Fruit fly (Drosophila melanogaster) whole organism, embryonic: ENCODE measurements around the gene mxt.

ENCODE experiments used
- Aef1 ChIP-seq: fragments of 200-800 bp; sonication (Bioruptor generic); IDR thresholded peaks from 3 replicates; pipeline ENCODE4 v1.3.6; 2022; ENCODE audit warnings: missing biosample characterization, missing genetic modification characterization
- CG12659 ChIP-seq: fragments of 200-800 bp; sonication (Bioruptor generic); optimal IDR thresholded peaks from 3 replicates; lab custom pipeline; 2017; ENCODE audit warnings: mild to moderate bottlenecking, missing biosample characterization, missing genetic modification reagents, missing genetic modification characterization
- CG13287 ChIP-seq: fragments of 200-800 bp; sonication (Bioruptor generic); IDR thresholded peaks from 2 replicates; pipeline ENCODE4 v1.3.6; 2022; ENCODE audit warnings: missing biosample characterization, missing genetic modification characterization; ENCODE audit not compliant: partially characterized antibody
- CG14860 ChIP-seq: fragments of 200-800 bp; sonication (Bioruptor generic); IDR thresholded peaks from 3 replicates; pipeline ENCODE4 v1.3.6; 2022; ENCODE audit warnings: missing biosample characterization, missing genetic modification characterization; ENCODE audit not compliant: partially characterized antibody
- CG16813 ChIP-seq: fragments of 200-800 bp; sonication (Bioruptor generic); IDR thresholded peaks from 3 replicates; pipeline ENCODE4 v1.3.6; 2022; ENCODE audit warnings: missing biosample characterization, missing genetic modification characterization; ENCODE audit not compliant: partially characterized antibody
- CG17359 ChIP-seq: fragments of 200-800 bp; sonication (Bioruptor generic); optimal IDR thresholded peaks from 3 replicates; lab custom pipeline; 2018; ENCODE audit warnings: missing biosample characterization, mild to moderate bottlenecking, missing genetic modification characterization, moderate library complexity
- CG17361 ChIP-seq: fragments of 200-800 bp; sonication (Bioruptor generic); IDR thresholded peaks from 3 replicates; pipeline ENCODE4 v1.3.6; 2022; ENCODE audit warnings: missing biosample characterization, missing genetic modification characterization
- CG2678 ChIP-seq: fragments of 200-800 bp; sonication (Bioruptor generic); optimal IDR thresholded peaks from 3 replicates; lab custom pipeline; 2019; ENCODE audit warnings: missing biosample characterization, mild to moderate bottlenecking, missing genetic modification characterization, moderate library complexity
- CG31441 ChIP-seq: fragments of 200-800 bp; sonication (Bioruptor generic); IDR thresholded peaks from 2 replicates; pipeline ENCODE4 v1.3.6; 2022; ENCODE audit warnings: missing biosample characterization, missing genetic modification characterization
- CG32532 ChIP-seq: fragments of 200-800 bp; sonication (Bioruptor generic); IDR thresholded peaks from 2 replicates; pipeline ENCODE4 v1.3.6; 2022; ENCODE audit warnings: missing biosample characterization, missing genetic modification characterization
- CG34376 ChIP-seq: fragments of 200-800 bp; sonication (Bioruptor generic); optimal IDR thresholded peaks from 2 replicates; lab custom pipeline; 2018; ENCODE audit warnings: missing biosample characterization, mild to moderate bottlenecking, missing genetic modification characterization
- CG8089 ChIP-seq: fragments of 200-800 bp; sonication (Bioruptor generic); optimal IDR thresholded peaks from 3 replicates; lab custom pipeline; 2016; ENCODE audit warnings: missing biosample characterization, missing genetic modification characterization
- CG9215 ChIP-seq: fragments of 200-800 bp; sonication (Bioruptor generic); IDR thresholded peaks from 2 replicates; pipeline ENCODE4 v1.3.6; 2022; ENCODE audit warnings: missing biosample characterization, missing genetic modification characterization
- CG9932 ChIP-seq: fragments of 200-800 bp; sonication (Bioruptor generic); IDR thresholded peaks from 2 replicates; pipeline ENCODE4 v1.3.6; 2022; ENCODE audit warnings: missing biosample characterization, missing genetic modification characterization
- Doc3 ChIP-seq: fragments of 200-800 bp; sonication (Bioruptor generic); IDR thresholded peaks from 3 replicates; pipeline ENCODE4 v1.3.6; 2022; ENCODE audit warnings: missing biosample characterization, missing genetic modification characterization; ENCODE audit not compliant: partially characterized antibody
- Dp ChIP-seq: fragments of 200-800 bp; sonication (Bioruptor generic); optimal IDR thresholded peaks from 2 replicates; lab custom pipeline; 2018; ENCODE audit warnings: missing biosample characterization, mild to moderate bottlenecking, missing genetic modification characterization, moderate library complexity
- Drgx ChIP-seq: fragments of 200-800 bp; sonication (Bioruptor generic); IDR thresholded peaks from 2 replicates; pipeline ENCODE4 v1.3.6; 2022; ENCODE audit warnings: missing biosample characterization, missing genetic modification characterization
- E2f2 ChIP-seq: fragments of 200-800 bp; sonication (Bioruptor generic); IDR thresholded peaks from 2 replicates; pipeline ENCODE4 v1.3.6; 2022; ENCODE audit warnings: missing biosample characterization, missing genetic modification characterization
- Gug ChIP-seq: fragments of 200-800 bp; sonication (Bioruptor generic); IDR thresholded peaks from 4 replicates; pipeline ENCODE4 v1.3.6; 2022; ENCODE audit warnings: missing biosample characterization, missing genetic modification characterization
- H2.0 ChIP-seq: fragments of 200-800 bp; sonication (Bioruptor generic); IDR thresholded peaks from 2 replicates; pipeline ENCODE4 v1.3.6; 2022; ENCODE audit warnings: missing biosample characterization, missing genetic modification characterization
- Hr3 ChIP-seq: fragments of 200-800 bp; sonication (Bioruptor generic); optimal IDR thresholded peaks from 3 replicates; lab custom pipeline; 2016; ENCODE audit warnings: missing biosample characterization, missing genetic modification characterization
- MESR4 ChIP-seq: fragments of 200-800 bp; sonication (Bioruptor generic); optimal IDR thresholded peaks from 2 replicates; lab custom pipeline; 2018; ENCODE audit warnings: missing biosample characterization, mild to moderate bottlenecking, missing genetic modification characterization, moderate library complexity
- Med ChIP-seq: fragments of 200-800 bp; sonication (Bioruptor generic); peaks from one replicate; lab custom pipeline; 2016; ENCODE audit warnings: missing biosample characterization, missing genetic modification characterization, mild to moderate bottlenecking, inconsistent platforms, moderate library complexity
- Mrtf ChIP-seq: fragments of 200-800 bp; sonication (Bioruptor generic); IDR thresholded peaks from 3 replicates; pipeline ENCODE4 v1.3.6; 2022; ENCODE audit warnings: missing biosample characterization, missing genetic modification characterization
- Pdp1 ChIP-seq, 2 experiments: fragments of 200-800 bp; sonication (Bioruptor generic); optimal IDR thresholded peaks; 3 replicates each; lab custom pipeline; 2016; ENCODE audit warnings: missing biosample characterization in 2 of 2, missing genetic modification characterization in 2 of 2, mild to moderate bottlenecking in 1 of 2, moderate library complexity in 1 of 2
- Ptx1 ChIP-seq: fragments of 200-800 bp; sonication (Bioruptor generic); IDR thresholded peaks from 2 replicates; pipeline ENCODE4 v1.3.6; 2022; ENCODE audit warnings: missing biosample characterization, missing genetic modification characterization
- ac ChIP-seq: fragments of 200-800 bp; sonication (Bioruptor generic); optimal IDR thresholded peaks from 3 replicates; lab custom pipeline; 2017; ENCODE audit warnings: missing biosample characterization, mild to moderate bottlenecking, missing genetic modification characterization
- ato ChIP-seq: fragments of 200-800 bp; sonication (Bioruptor generic); IDR thresholded peaks from 2 replicates; pipeline ENCODE4 v1.3.6; 2022; ENCODE audit warnings: missing biosample characterization, missing genetic modification characterization; ENCODE audit not compliant: partially characterized antibody
- exex ChIP-seq: fragments of 200-800 bp; sonication (Bioruptor generic); optimal IDR thresholded peaks from 4 replicates; lab custom pipeline; 2018; ENCODE audit warnings: missing biosample characterization, mild to moderate bottlenecking, missing genetic modification characterization, moderate library complexity
- grau ChIP-seq: fragments of 200-800 bp; optimal IDR thresholded peaks from 3 replicates; lab custom pipeline; 2019; ENCODE audit warnings: missing biosample characterization, mild to moderate bottlenecking, missing genetic modification characterization, moderate library complexity
- hbn ChIP-seq: fragments of 200-800 bp; sonication (Bioruptor generic); IDR thresholded peaks from 2 replicates; pipeline ENCODE4 v1.3.6; 2022; ENCODE audit warnings: missing biosample characterization, missing genetic modification characterization; ENCODE audit not compliant: partially characterized antibody
- mld ChIP-seq: fragments of 200-800 bp; sonication (Bioruptor generic); IDR thresholded peaks from 3 replicates; pipeline ENCODE4 v1.3.6; 2022; ENCODE audit warnings: missing biosample characterization, missing genetic modification characterization; ENCODE audit not compliant: partially characterized antibody
- peb ChIP-seq: fragments of 200-800 bp; sonication (Bioruptor generic); IDR thresholded peaks from 2 replicates; pipeline ENCODE4 v1.3.6; 2022; ENCODE audit warnings: missing biosample characterization, missing genetic modification characterization
- row ChIP-seq: fragments of 200-800 bp; sonication (Bioruptor generic); IDR thresholded peaks from 3 replicates; pipeline ENCODE4 v1.3.6; 2022; ENCODE audit warnings: missing biosample characterization, missing genetic modification characterization
- scrt ChIP-seq: fragments of 200-800 bp; sonication (Bioruptor generic); optimal IDR thresholded peaks from 2 replicates; lab custom pipeline; 2018; ENCODE audit warnings: missing biosample characterization, mild to moderate bottlenecking, missing genetic modification characterization, moderate library complexity
- seq ChIP-seq: fragments of 200-800 bp; sonication (Bioruptor generic); IDR thresholded peaks from 2 replicates; pipeline ENCODE4 v1.3.6; 2022; ENCODE audit warnings: missing biosample characterization, missing genetic modification characterization
- shn ChIP-seq: fragments of 200-800 bp; sonication (Bioruptor generic); optimal IDR thresholded peaks from 3 replicates; lab custom pipeline; 2016; ENCODE audit warnings: missing biosample characterization, missing genetic modification characterization
- sima ChIP-seq: fragments of 200-800 bp; sonication (Bioruptor generic); optimal IDR thresholded peaks from 2 replicates; lab custom pipeline; 2016; ENCODE audit warnings: missing biosample characterization, missing genetic modification characterization
- slbo ChIP-seq: fragments of 200-800 bp; sonication (Bioruptor generic); IDR thresholded peaks from 2 replicates; pipeline ENCODE4 v1.3.6; 2022; ENCODE audit warnings: missing biosample characterization, missing genetic modification characterization
- stc ChIP-seq: fragments of 200-800 bp; sonication (Bioruptor generic); IDR thresholded peaks from 2 replicates; pipeline ENCODE4 v1.3.6; 2022; ENCODE audit warnings: missing biosample characterization, missing genetic modification characterization
- sug ChIP-seq: fragments of 200-800 bp; optimal IDR thresholded peaks from 2 replicates; lab custom pipeline; 2019; ENCODE audit warnings: missing biosample characterization, mild to moderate bottlenecking, missing genetic modification characterization, moderate library complexity
- tin ChIP-seq: fragments of 200-800 bp; sonication (Bioruptor generic); optimal IDR thresholded peaks from 3 replicates; lab custom pipeline; 2016; ENCODE audit warnings: missing biosample characterization, missing genetic modification characterization
- tup ChIP-seq: fragments of 200-800 bp; sonication (Bioruptor generic); optimal IDR thresholded peaks from 2 replicates; lab custom pipeline; 2016; ENCODE audit warnings: missing biosample characterization, mild to moderate bottlenecking, missing genetic modification characterization, moderate library complexity
- vnd ChIP-seq: fragments of 200-800 bp; sonication (Bioruptor generic); IDR thresholded peaks from 3 replicates; pipeline ENCODE4 v1.3.6; 2022; ENCODE audit warnings: missing biosample characterization, missing genetic modification characterization; ENCODE audit not compliant: partially characterized antibody

Gene mxt

DNA sequence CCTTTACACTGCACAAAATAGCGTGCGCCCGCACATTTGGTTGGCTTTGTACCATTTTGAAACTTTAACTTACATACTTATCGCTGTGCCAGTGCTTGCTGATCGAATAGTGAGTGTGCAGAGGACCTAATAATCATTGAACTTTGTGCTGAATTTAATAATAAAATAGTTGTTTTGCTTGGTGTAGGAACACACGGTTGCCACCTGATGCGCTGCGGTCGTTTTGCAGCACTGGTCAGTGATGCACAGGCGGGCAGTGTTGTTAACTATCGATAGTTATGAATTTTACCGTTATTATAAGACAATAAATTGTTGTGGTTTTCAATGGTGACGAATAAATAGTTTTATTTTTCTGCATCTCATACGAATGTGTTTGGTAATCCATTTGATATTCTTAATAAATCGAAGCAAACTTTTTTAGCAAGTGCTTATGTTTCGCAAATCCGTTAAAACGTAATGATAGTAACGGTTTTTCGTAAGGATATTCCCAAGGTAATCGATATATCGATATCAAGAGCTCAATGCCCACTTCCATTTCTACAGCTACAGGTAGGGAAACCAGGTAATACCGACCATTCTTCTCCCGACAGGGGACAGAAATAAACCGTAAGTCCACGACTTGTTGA is 9.2 kb downstream of the mxt start, which contains the start of the genes tank and CG12194 (continued):
- TF ChIP-seq tin (peak; percentile 99), tup (peak; percentile 99), shn (GFP tag; lab: Kevin White, UChicago) (peak; percentile 99), Aef1 (GFP tag; lab: Robert Waterston, UW) (peak; percentile 99), Hr3 (GFP tag; lab: Kevin White, UChicago) (peak; percentile 99), CG9215 (GFP tag; lab: Robert Waterston, UW) (peak; percentile 97)

dm6 chr2L:4836193-4836592 is 10.9 kb downstream of the mxt start:
- TF ChIP-seq CG2678 (tag; lab: Kevin White, UChicago), result peak; percentile 3
- TF ChIP-seq Gug (GFP tag; lab: Robert Waterston, UW), result peak; percentile 6; the same call in 1 of the 4 replicates
- peak; percentile 29; the same call in 1 of the 2 replicates for TF ChIP-seq Drgx (GFP tag; lab: Robert Waterston, UW)
- no peak for TF ChIP-seq peb (GFP tag; lab: Robert Waterston, UW)
- TF ChIP-seq sima (GFP tag; lab: Kevin White, UChicago), result no peak
- peak; percentile 22; the same call in 1 of the 2 replicates for TF ChIP-seq slbo (GFP tag; lab: Robert Waterston, UW)
- peak; percentile 49 for TF ChIP-seq grau (tag; lab: Kevin White, UChicago)
- peak; percentile 58 for TF ChIP-seq Med
- peak in 1 of 2 experiments; percentile 14 for TF ChIP-seq Pdp1 (GFP tag; optimal IDR thresholded peaks at IDR 0.05; lab: Kevin White, UChicago)
- peak; percentile 41; the same call in 2 of the 3 replicates for TF ChIP-seq row
- TF ChIP-seq CG17359 (tag; lab: Kevin White, UChicago), result no peak
- TF ChIP-seq CG31441 (GFP tag; lab: Robert Waterston, UW), result no peak

DNA sequence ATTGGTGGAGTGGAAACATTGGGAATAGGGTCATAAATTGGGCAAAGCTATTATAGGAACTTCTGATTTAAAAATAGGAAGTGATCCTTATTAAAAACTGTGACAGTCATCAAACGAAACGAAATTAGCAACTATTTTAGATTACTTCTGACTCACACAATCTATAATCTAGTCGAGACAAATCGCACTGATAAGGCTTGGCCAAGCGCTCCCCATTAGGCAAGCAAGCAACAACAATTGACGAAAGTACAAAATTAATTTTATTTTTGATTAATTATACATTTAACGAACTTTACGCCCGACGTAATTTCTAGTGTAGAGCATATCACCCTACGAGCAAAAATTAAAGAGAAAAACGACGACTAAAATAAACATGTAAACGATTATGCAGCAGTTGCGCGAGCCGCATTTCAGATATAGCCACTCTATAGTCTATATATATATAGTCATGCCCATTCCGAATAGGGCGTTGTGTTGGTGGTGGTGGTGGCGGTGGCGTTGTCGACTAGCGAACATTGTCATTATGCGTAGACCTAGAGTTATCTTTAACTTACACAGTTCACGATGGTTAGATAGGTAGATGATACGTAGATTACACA is 11.9 kb downstream of the mxt start, which contains the start of gene Ir25a:
Gene Ir25a (minus strand): TSS at position 210 of the 599 bp plus-strand sequence.
- peak; percentile 58 for TF ChIP-seq Med
- TF ChIP-seq scrt (GFP tag; lab: Kevin White, UChicago), result no peak
- no peak for TF ChIP-seq Mrtf (GFP tag; lab: Robert Waterston, UW)
- TF ChIP-seq sug (tag; lab: Kevin White, UChicago), result peak; percentile 20
- no peak for TF ChIP-seq Dp (GFP tag; lab: Kevin White, UChicago)
- peak in 1 of 2 experiments; percentile 71 for TF ChIP-seq Pdp1 (GFP tag; optimal IDR thresholded peaks at IDR 0.05; lab: Kevin White, UChicago)
- no peak for TF ChIP-seq CG34376
- peak; percentile 80 for TF ChIP-seq exex (tag; lab: Kevin White, UChicago)
- TF ChIP-seq H2.0, result no peak
- no peak for TF ChIP-seq row
- no peak for TF ChIP-seq stc (GFP tag; lab: Robert Waterston, UW)
- TF ChIP-seq seq (GFP tag; lab: Robert Waterston, UW), result no peak
- no peak for TF ChIP-seq CG13287 (GFP tag; lab: Robert Waterston, UW)
- no peak for TF ChIP-seq Ptx1 (GFP tag; lab: Robert Waterston, UW)
- no peak for TF ChIP-seq CG8089 (GFP tag; lab: Kevin White, UChicago)
- TF ChIP-seq, all 482 proteins: peak for 4

- TF ChIP-seq mld (GFP tag; lab: Robert Waterston, UW) (peak; percentile 91), H2.0 (no peak), vnd (GFP tag; lab: Robert Waterston, UW) (peak; percentile 82), MESR4 (GFP tag; lab: Kevin White, UChicago) (peak; percentile 66), CG16813 (peak; percentile 75), CG32532 (GFP tag; lab: Robert Waterston, UW) (no peak), hbn (GFP tag; lab: Robert Waterston, UW) (peak; percentile 78), CG9932 (GFP tag; lab: Robert Waterston, UW) (no peak), CG17361 (GFP tag; lab: Robert Waterston, UW) (no peak), Doc3 (GFP tag; lab: Robert Waterston, UW) (peak; percentile 67; the same call in 1 of the 3 replicates), CG14860 (GFP tag; lab: Robert Waterston, UW) (peak; percentile 81; the same call in 2 of the 3 replicates), CG12659 (GFP tag; lab: Kevin White, UChicago) (peak; percentile 19), ato (peak; percentile 97), ac (no peak), E2f2 (GFP tag; lab: Robert Waterston, UW) (peak; percentile 89)
Observed at dm6 chr2L:4830490-4830889, 16.6 kb downstream of the mxt start, which contains the start of gene Fnta. Gene Fnta, minus strand, starts transcription at chr2L:4830693.
